Worm (Caenorhabditis elegans) whole organism, late embryonic: ENCODE data around the gene ZK892.6.
"Not testable (repeated sequence)": the region's sequence is repeated elsewhere in the genome, so short reads cannot be mapped to it uniquely, and the experiment has no call there.

Experiments used
- C08G9.2 ChIP-seq: sonication (generic microtip); optimal IDR thresholded peaks from 2 replicates; lab custom pipeline; 2016; ENCODE audit warnings: mild to moderate bottlenecking, missing genetic modification characterization, moderate library complexity, missing compliant biosample characterization
- T23F11.4 ChIP-seq: fragments of 200-800 bp; sonication (Bioruptor generic); optimal IDR thresholded peaks from 2 replicates; lab custom pipeline; 2018; ENCODE audit warnings: mild to moderate bottlenecking, missing genetic modification characterization, missing compliant biosample characterization
- ceh-18 ChIP-seq: sonication (generic microtip); optimal IDR thresholded peaks from 2 replicates; lab custom pipeline; 2016; ENCODE audit warnings: missing genetic modification characterization, missing compliant biosample characterization
- ceh-19 ChIP-seq: fragments of 200-800 bp; sonication (Bioruptor generic); optimal IDR thresholded peaks from 2 replicates; lab custom pipeline; 2018; ENCODE audit warnings: mild to moderate bottlenecking, missing genetic modification characterization, missing compliant biosample characterization
- ceh-22 ChIP-seq: sonication (generic microtip); optimal IDR thresholded peaks from 2 replicates; lab custom pipeline; 2017; ENCODE audit warnings: missing biosample characterization, missing genetic modification characterization
- ceh-24 ChIP-seq: sonication (generic microtip); optimal IDR thresholded peaks from 2 replicates; lab custom pipeline; 2016; ENCODE audit warnings: mild to moderate bottlenecking, missing genetic modification characterization, missing compliant biosample characterization
- ceh-31 ChIP-seq: sonication (generic microtip); optimal IDR thresholded peaks from 2 replicates; lab custom pipeline; 2016; ENCODE audit warnings: missing genetic modification characterization, missing compliant biosample characterization
- ceh-34 ChIP-seq: sonication (generic microtip); optimal IDR thresholded peaks from 2 replicates; lab custom pipeline; 2016; ENCODE audit warnings: mild to moderate bottlenecking, missing genetic modification characterization, missing compliant biosample characterization
- ceh-45 ChIP-seq: fragments of 200-800 bp; sonication (Bioruptor generic); IDR thresholded peaks from 2 replicates; pipeline ENCODE4 v1.3.6; 2022; ENCODE audit warnings: missing genetic modification reagents, missing genetic modification characterization, missing compliant biosample characterization
- ceh-6 ChIP-seq: fragments of 200-800 bp; sonication (Bioruptor generic); optimal IDR thresholded peaks from 2 replicates; lab custom pipeline; 2018; ENCODE audit warnings: mild to moderate bottlenecking, missing genetic modification characterization, missing compliant biosample characterization
- che-1 ChIP-seq: sonication (generic microtip); optimal IDR thresholded peaks from 2 replicates; lab custom pipeline; 2016; ENCODE audit warnings: mild to moderate bottlenecking, missing genetic modification characterization, missing compliant biosample characterization
- dmd-4 ChIP-seq: sonication (generic microtip); optimal IDR thresholded peaks from 2 replicates; lab custom pipeline; 2016; ENCODE audit warnings: borderline replicate concordance, missing genetic modification characterization, missing compliant biosample characterization
- dve-1 ChIP-seq: sonication (generic microtip); optimal IDR thresholded peaks from 2 replicates; lab custom pipeline; 2017; ENCODE audit warnings: antibody characterized with exemption, mild to moderate bottlenecking, missing genetic modification characterization, missing compliant biosample characterization
- elt-4 ChIP-seq: sonication (generic microtip); optimal IDR thresholded peaks from 2 replicates; lab custom pipeline; 2016; ENCODE audit warnings: missing genetic modification characterization, missing compliant biosample characterization
- ets-4 ChIP-seq: sonication (generic microtip); optimal IDR thresholded peaks from 2 replicates; lab custom pipeline; 2016; ENCODE audit warnings: missing genetic modification characterization, missing compliant biosample characterization
- fkh-10 ChIP-seq: fragments of 150-350 bp; optimal IDR thresholded peaks from 2 replicates; lab custom pipeline; 2014; ENCODE audit warnings: missing biosample characterization, missing genetic modification reagents, missing genetic modification characterization
- fkh-6 ChIP-seq: sonication (generic microtip); optimal IDR thresholded peaks from 2 replicates; lab custom pipeline; 2016; ENCODE audit warnings: missing genetic modification characterization, missing compliant biosample characterization
- hlh-30 ChIP-seq: sonication (generic microtip); optimal IDR thresholded peaks from 2 replicates; lab custom pipeline; 2017; ENCODE audit warnings: antibody characterized with exemption, missing genetic modification characterization, missing compliant biosample characterization; ENCODE audit not compliant: insufficient read depth
- hlh-6 ChIP-seq: sonication (generic microtip); optimal IDR thresholded peaks from 2 replicates; lab custom pipeline; 2016; ENCODE audit warnings: missing genotype, missing genetic modification characterization, missing compliant biosample characterization
- lim-6 ChIP-seq: sonication (generic microtip); optimal IDR thresholded peaks from 2 replicates; lab custom pipeline; 2016; ENCODE audit warnings: missing genetic modification characterization, missing compliant biosample characterization
- madf-2 ChIP-seq: sonication (generic microtip); optimal IDR thresholded peaks from 2 replicates; lab custom pipeline; 2017; ENCODE audit warnings: missing genetic modification characterization, missing compliant biosample characterization
- mec-3 ChIP-seq: sonication (generic microtip); optimal IDR thresholded peaks from 2 replicates; lab custom pipeline; 2016; ENCODE audit warnings: borderline replicate concordance, missing genetic modification characterization, missing compliant biosample characterization
- odd-2 ChIP-seq: sonication (generic microtip); optimal IDR thresholded peaks from 2 replicates; lab custom pipeline; 2017; ENCODE audit warnings: antibody characterized with exemption, mild to moderate bottlenecking, missing genetic modification characterization, missing compliant biosample characterization
- pat-9 ChIP-seq: fragments of 200-800 bp; sonication (Bioruptor generic); optimal IDR thresholded peaks from 2 replicates; lab custom pipeline; 2018; ENCODE audit warnings: mild to moderate bottlenecking, missing genetic modification characterization, moderate library complexity, missing compliant biosample characterization
- pqm-1 ChIP-seq: sonication (generic microtip); optimal IDR thresholded peaks from 2 replicates; lab custom pipeline; 2016; ENCODE audit warnings: missing genetic modification characterization, missing compliant biosample characterization
- rnt-1 ChIP-seq: sonication (generic microtip); optimal IDR thresholded peaks from 2 replicates; lab custom pipeline; 2016; ENCODE audit warnings: missing genetic modification characterization, missing compliant biosample characterization
- sox-2 ChIP-seq: fragments of 200-800 bp; sonication (Bioruptor generic); IDR thresholded peaks from 2 replicates; pipeline ENCODE4 v1.3.6; 2022; ENCODE audit warnings: missing genetic modification reagents, missing genetic modification characterization, missing compliant biosample characterization
- tbx-2 ChIP-seq: sonication (generic microtip); optimal IDR thresholded peaks from 2 replicates; lab custom pipeline; 2016; ENCODE audit warnings: missing genetic modification characterization, missing compliant biosample characterization
- ttx-3 ChIP-seq: sonication (generic microtip); optimal IDR thresholded peaks from 2 replicates; lab custom pipeline; 2016; ENCODE audit warnings: missing genetic modification reagents, missing genetic modification characterization, missing compliant biosample characterization
- unc-3 ChIP-seq, 2 experiments: fragments of 200-800 bp in 1 of 2; sonication (Bioruptor generic) in 1 of 2; sonication (generic microtip) in 1 of 2; conservative IDR thresholded peaks in 1 of 2; optimal IDR thresholded peaks in 1 of 2; 2 replicates each; pipeline versions ENCODE4 v1.3.6 to Lab custom; 2016 to 2022; ENCODE audit warnings: missing compliant biosample characterization in 2 of 2, missing genetic modification characterization in 2 of 2, missing genetic modification reagents in 1 of 2
- unc-42 ChIP-seq: sonication (generic microtip); optimal IDR thresholded peaks from 2 replicates; lab custom pipeline; 2016; ENCODE audit warnings: missing genotype, missing genetic modification characterization, missing compliant biosample characterization
- unc-86 ChIP-seq: sonication (generic microtip); optimal IDR thresholded peaks from 2 replicates; lab custom pipeline; 2016; ENCODE audit warnings: missing genetic modification characterization, missing compliant biosample characterization
- ztf-16 ChIP-seq: sonication (generic microtip); optimal IDR thresholded peaks from 2 replicates; lab custom pipeline; 2017; ENCODE audit warnings: missing genetic modification characterization, missing compliant biosample characterization

The ZK892.6 gene

ce11 chrII:10011733-10012132, 31.8 kb upstream of the ZK892.6 start:
- no peak for TF ChIP-seq ceh-18 (tag; lab: Kevin White, UChicago)
- TF ChIP-seq dmd-4, result no peak
- TF ChIP-seq ztf-16 (tag; lab: Kevin White, UChicago), result no peak
- TF ChIP-seq unc-86 (tag; lab: Kevin White, UChicago), result no peak
- TF ChIP-seq unc-3 (GFP tag; conservative IDR thresholded peaks at IDR 0.05; lab: Robert Waterston, UW), result no peak
- TF ChIP-seq unc-3 (tag; optimal IDR thresholded peaks at IDR 0.05; lab: Kevin White, UChicago), result no peak
- TF ChIP-seq pat-9 (tag; lab: Kevin White, UChicago), result no peak
- no peak for TF ChIP-seq tbx-2 (tag; lab: Kevin White, UChicago)
- no peak for TF ChIP-seq sox-2 (GFP tag; lab: Robert Waterston, UW)

ce11 chrII:10010914-10011313, 31.0 kb upstream of the ZK892.6 start:
- TF ChIP-seq hlh-30 (tag; lab: Kevin White, UChicago) (no peak), ceh-22 (tag; lab: Kevin White, UChicago) (no peak), ceh-6 (GFP tag; lab: Kevin White, UChicago) (no peak), pqm-1 (tag; lab: Kevin White, UChicago) (no peak), T23F11.4 (no peak), hlh-6 (tag; lab: Kevin White, UChicago) (no peak), ztf-16 (tag; lab: Kevin White, UChicago) (no peak), dve-1 (tag; lab: Kevin White, UChicago) (no peak), fkh-6 (no peak), fkh-10 (GFP tag; lab: Kevin White, UChicago) (no peak), mec-3 (tag; lab: Kevin White, UChicago) (no peak), unc-42 (tag; lab: Kevin White, UChicago) (no peak), ceh-24 (tag; lab: Kevin White, UChicago) (no peak), lim-6 (tag; lab: Kevin White, UChicago) (no peak), che-1 (tag; lab: Kevin White, UChicago) (no peak), ceh-19 (no peak), odd-2 (tag; lab: Kevin White, UChicago) (no peak)

- no peak for TF ChIP-seq ttx-3 (tag; lab: Kevin White, UChicago)
- no peak for TF ChIP-seq madf-2 (tag; lab: Kevin White, UChicago)
- TF ChIP-seq fkh-6, result no peak
- no peak for TF ChIP-seq C08G9.2
- TF ChIP-seq ceh-19, result no peak
Measured at ce11 chrII:10008552-10008951, 28.6 kb upstream of the ZK892.6 start.

- no peak for TF ChIP-seq rnt-1 (tag; lab: Kevin White, UChicago)
- no peak for TF ChIP-seq sox-2 (GFP tag; lab: Robert Waterston, UW)
- no peak for TF ChIP-seq ets-4 (tag; lab: Kevin White, UChicago)
- TF ChIP-seq, all 69 proteins: peak for 0
Measured at ce11 chrII:10007917-10008316, 28.0 kb upstream of the ZK892.6 start, which contains the start of gene ZK892.5. TSS of gene ZK892.5 (plus strand) at chrII:10008217.

- TF ChIP-seq ceh-45 (GFP tag; lab: Robert Waterston, UW); C08G9.2; ceh-34 (tag; lab: Kevin White, UChicago): not testable (repeated sequence)
Measured at ce11 chrII:10006266-10006665, 26.3 kb upstream of the ZK892.6 start, which contains the start of gene ZK892.4. TSS of gene ZK892.4 (plus strand) at chrII:10006566.

- TF ChIP-seq hlh-30 (tag; lab: Kevin White, UChicago), result no peak
- no peak for TF ChIP-seq ceh-31 (tag; lab: Kevin White, UChicago)
- no peak for TF ChIP-seq lim-6 (tag; lab: Kevin White, UChicago)
- no peak for TF ChIP-seq tbx-2 (tag; lab: Kevin White, UChicago)
- TF ChIP-seq elt-4 (tag; lab: Kevin White, UChicago), result no peak
- no peak for TF ChIP-seq ceh-18 (tag; lab: Kevin White, UChicago)
Measured at ce11 chrII:10001546-10001945, 21.6 kb upstream of the ZK892.6 start, which contains the start of gene ZK892.3. TSS of gene ZK892.3 (plus strand) at chrII:10001846.
